Worm (Caenorhabditis elegans): ENCODE data around the gene D1025.1.

The D1025.1 gene

DNA sequence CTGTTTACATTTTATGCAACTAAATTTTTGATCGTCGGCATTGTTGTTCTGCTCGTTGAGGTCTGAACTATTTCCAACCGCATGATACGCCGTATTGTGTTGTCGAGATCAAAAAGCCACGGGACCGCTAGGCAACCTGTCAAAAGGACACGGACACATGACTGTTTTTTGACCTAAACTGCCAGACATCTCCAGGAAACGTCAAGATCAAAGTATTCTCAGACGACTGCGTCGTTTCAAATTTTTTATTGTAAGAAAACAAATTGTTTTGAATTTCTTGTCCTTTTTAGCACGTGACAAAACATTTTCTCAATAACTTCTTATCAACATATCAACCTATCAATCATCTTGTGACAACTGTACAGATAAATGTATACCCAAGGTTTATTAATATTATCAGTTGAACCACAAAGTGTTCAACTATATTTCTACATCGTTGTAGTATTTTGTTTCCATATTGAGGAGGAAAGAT is 18.4 kb upstream of the D1025.1 start (continued):
- TF ChIP-seq F49E8.2 (tag; optimal IDR thresholded peaks at IDR 0.05; ENCODE audit: borderline replicate concordance) (no peak), F44E2.7 (GFP tag; IDR thresholded peaks at IDR 0.05) (no peak), T20F7.1 (GFP tag; optimal IDR thresholded peaks at IDR 0.05) (peak; percentile 80), D1046.2 (GFP tag; IDR thresholded peaks at IDR 0.05) (no peak), nhr-48 (tag; optimal IDR thresholded peaks at IDR 0.05) (peak; percentile 92), F10B5.3 (tag; optimal IDR thresholded peaks at IDR 0.05) (no peak), pqm-1 (tag; optimal IDR thresholded peaks at IDR 0.05) (peak; percentile 76), mep-1 (tag; optimal IDR thresholded peaks at IDR 0.05) (peak; percentile 80), nhr-28 (tag; optimal IDR thresholded peaks at IDR 0.05) (peak; percentile 92), aly-2 (tag; optimal IDR thresholded peaks at IDR 0.05) (no peak), F37D6.2 (tag; optimal IDR thresholded peaks at IDR 0.05) (no peak), dmd-8 (GFP tag; IDR thresholded peaks at IDR 0.05) (no peak), egl-27 (tag; optimal IDR thresholded peaks at IDR 0.05) (no peak), hlh-30 (tag; optimal IDR thresholded peaks at IDR 0.05; ENCODE audit: insufficient read depth) (peak; percentile 92), aha-1 (tag) (peak; percentile 90), ceh-82 (tag; optimal IDR thresholded peaks at IDR 0.05) (no peak), lin-38 (GFP tag; IDR thresholded peaks at IDR 0.05) (peak; percentile 47; the same call in 1 of the 2 replicates), tra-1 (GFP tag; IDR thresholded peaks at IDR 0.05) (peak; percentile 71; the same call in 1 of the 2 replicates), spr-1 (tag; optimal IDR thresholded peaks at IDR 0.05) (peak; percentile 19), ceh-62 (tag; optimal IDR thresholded peaks at IDR 0.05) (no peak), mdl-1 (tag; optimal IDR thresholded peaks at IDR 0.05) (peak in 1 of 2 experiments; percentile 81), zfp-3 (GFP tag; conservative IDR thresholded peaks at IDR 0.05) (peak; percentile 14; the same call in 1 of the 2 replicates), nhr-77 (tag; optimal IDR thresholded peaks at IDR 0.05) (peak; percentile 76), lin-29 (GFP tag; IDR thresholded peaks at IDR 0.05) (no peak; the same call in 1 of the 2 replicates), nhr-25 (tag; optimal IDR thresholded peaks at IDR 0.05; ENCODE audit: borderline replicate concordance, insufficient read depth) (peak; percentile 1), Y48G9A.11 (GFP tag; IDR thresholded peaks at IDR 0.05) (no peak), zfp-2 (tag; optimal IDR thresholded peaks at IDR 0.05) (no peak), lin-1 (GFP tag; IDR thresholded peaks at IDR 0.05) (peak; percentile 82), saeg-2 (GFP tag; IDR thresholded peaks at IDR 0.05) (peak; percentile 84; the same call in 1 of the 2 replicates), nhr-6 (tag; optimal IDR thresholded peaks at IDR 0.05) (no peak), dve-1 (tag; optimal IDR thresholded peaks at IDR 0.05; ENCODE audit: insufficient read depth) (peak; percentile 97), madf-9 (GFP tag; conservative IDR thresholded peaks at IDR 0.05) (no peak), ceh-20 (GFP tag; IDR thresholded peaks at IDR 0.05) (peak; percentile 96), zip-11 (GFP tag; IDR thresholded peaks at IDR 0.05) (no peak)

DNA sequence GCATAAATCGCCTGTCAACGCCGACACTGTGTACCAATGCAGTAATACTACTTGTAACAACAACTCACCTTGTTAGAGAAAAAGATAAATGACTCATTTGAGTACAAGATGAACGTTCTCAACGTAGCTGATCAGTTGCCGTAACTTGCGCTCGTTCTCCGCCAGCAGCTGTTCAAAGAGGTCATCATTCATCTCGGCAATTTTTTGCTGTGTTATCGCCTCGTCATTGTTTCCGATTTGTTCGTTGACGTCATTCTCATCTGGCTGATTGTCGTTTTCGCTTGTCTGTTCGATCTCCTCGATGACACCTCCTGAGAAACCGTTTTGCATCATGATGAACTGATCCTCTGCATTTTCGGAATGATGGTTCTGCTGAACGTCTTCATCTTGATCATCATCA is 17.3 kb upstream of the D1025.1 start:
- TF ChIP-seq zip-2 (tag; optimal IDR thresholded peaks at IDR 0.05) (no peak), mep-1 (tag; optimal IDR thresholded peaks at IDR 0.05) (no peak), lsy-2 (tag; optimal IDR thresholded peaks at IDR 0.05) (peak in 1 of 2 experiments; percentile 3), ceh-28 (tag; optimal IDR thresholded peaks at IDR 0.05) (no peak), hif-1 (tag; optimal IDR thresholded peaks at IDR 0.05) (no peak), dmd-6 (GFP tag; IDR thresholded peaks at IDR 0.05) (peak; percentile 52), nhr-48 (tag; optimal IDR thresholded peaks at IDR 0.05) (peak; percentile 18), nhr-28 (tag; optimal IDR thresholded peaks at IDR 0.05) (peak; percentile 31), spr-1 (tag; optimal IDR thresholded peaks at IDR 0.05) (no peak), hlh-11 (tag; optimal IDR thresholded peaks at IDR 0.05) (peak; percentile 69), mxl-3 (GFP tag; optimal IDR thresholded peaks at IDR 0.05) (peak; percentile 7), nhr-41 (GFP tag; IDR thresholded peaks at IDR 0.05) (no peak), tra-1 (GFP tag; IDR thresholded peaks at IDR 0.05) (peak; percentile 58; the same call in 1 of the 2 replicates), set-16 (GFP tag; IDR thresholded peaks at IDR 0.05) (no peak), jun-1 (tag; optimal IDR thresholded peaks at IDR 0.05) (no peak), daf-16 (GFP tag; optimal IDR thresholded peaks at IDR 0.05) (peak in 1 of 2 experiments; percentile 56), daf-16 (tag; optimal IDR thresholded peaks at IDR 0.05) (no peak), unc-62 (GFP tag; optimal IDR thresholded peaks at IDR 0.05 in 1 of 2) (peak in 1 of 2 experiments; percentile 19), unc-62 (tag; optimal IDR thresholded peaks at IDR 0.05) (no peak), sdz-12 (GFP tag; optimal IDR thresholded peaks at IDR 0.05) (no peak), hlh-30 (tag; optimal IDR thresholded peaks at IDR 0.05; ENCODE audit: insufficient read depth) (peak; percentile 25), F49E8.2 (tag; optimal IDR thresholded peaks at IDR 0.05; ENCODE audit: borderline replicate concordance) (no peak), unc-130 (GFP tag; optimal IDR thresholded peaks at IDR 0.05) (no peak), egl-43 (GFP tag; IDR thresholded peaks at IDR 0.05) (no peak)

Data from whole organism, L4 larva.